Fruit fly (Drosophila melanogaster) whole organism, prepupa: ENCODE data around the gene MED19.

Experiments used
- CG10631 ChIP-seq: fragments of 200-800 bp; sonication (Bioruptor generic); optimal IDR thresholded peaks from 2 replicates; lab custom pipeline; 2016; ENCODE audit warnings: missing biosample characterization, missing genetic modification characterization
- CG10669 ChIP-seq: fragments of 200-800 bp; sonication (Bioruptor generic); optimal IDR thresholded peaks from 3 replicates; lab custom pipeline; 2018; ENCODE audit warnings: missing biosample characterization, mild to moderate bottlenecking, missing genetic modification characterization, moderate library complexity
- CG11762 ChIP-seq: fragments of 200-800 bp; sonication (Bioruptor generic); optimal IDR thresholded peaks from 3 replicates; lab custom pipeline; 2016; ENCODE audit warnings: missing biosample characterization, missing genetic modification characterization; ENCODE audit not compliant: insufficient read depth
- CG15336 ChIP-seq: fragments of 200-800 bp; sonication (Bioruptor generic); IDR thresholded peaks from 2 replicates; pipeline ENCODE4 v1.3.6; 2022; ENCODE audit warnings: missing biosample characterization, missing genetic modification characterization
- CG1621 ChIP-seq: fragments of 200-800 bp; sonication (Bioruptor generic); optimal IDR thresholded peaks from 3 replicates; lab custom pipeline; 2018; ENCODE audit warnings: missing biosample characterization, mild to moderate bottlenecking, missing genetic modification characterization
- CG16779 ChIP-seq: fragments of 200-800 bp; sonication (Bioruptor generic); optimal IDR thresholded peaks from 3 replicates; lab custom pipeline; 2017; ENCODE audit warnings: missing biosample characterization, mild to moderate bottlenecking, missing genetic modification characterization
- CG31627 ChIP-seq: fragments of 200-800 bp; sonication (Bioruptor generic); optimal IDR thresholded peaks from 3 replicates; lab custom pipeline; 2016; ENCODE audit warnings: missing biosample characterization, missing genetic modification characterization
- CG32006 ChIP-seq: fragments of 200-800 bp; sonication (Bioruptor generic); optimal IDR thresholded peaks from 3 replicates; lab custom pipeline; 2017; ENCODE audit warnings: missing biosample characterization, mild to moderate bottlenecking, missing genetic modification characterization
- CG34406 ChIP-seq: fragments of 200-800 bp; sonication (Bioruptor generic); optimal IDR thresholded peaks from 3 replicates; lab custom pipeline; 2016; ENCODE audit warnings: missing biosample characterization, missing genetic modification characterization
- CG3919 ChIP-seq: fragments of 200-800 bp; sonication (Bioruptor generic); optimal IDR thresholded peaks from 3 replicates; lab custom pipeline; 2016; ENCODE audit warnings: missing biosample characterization, missing genetic modification characterization
- CG4318 ChIP-seq: fragments of 200-800 bp; sonication (Bioruptor generic); optimal IDR thresholded peaks from 3 replicates; lab custom pipeline; 2017; ENCODE audit warnings: missing biosample characterization, mild to moderate bottlenecking, missing genetic modification characterization
- CG6163 ChIP-seq: fragments of 200-800 bp; sonication (Bioruptor generic); IDR thresholded peaks from 3 replicates; pipeline ENCODE4 v1.3.6; 2022; ENCODE audit warnings: missing biosample characterization, missing genetic modification characterization
- CG6854 ChIP-seq: fragments of 200-800 bp; sonication (Bioruptor generic); optimal IDR thresholded peaks from 2 replicates; lab custom pipeline; 2017; ENCODE audit warnings: missing biosample characterization, mild to moderate bottlenecking, missing genetic modification characterization
- CG8319 ChIP-seq: fragments of 200-800 bp; sonication (Bioruptor generic); optimal IDR thresholded peaks from 3 replicates; lab custom pipeline; 2016; ENCODE audit warnings: missing biosample characterization, missing genetic modification characterization
- Eip75B ChIP-seq: fragments of 200-800 bp; sonication (Bioruptor generic); optimal IDR thresholded peaks from 3 replicates; lab custom pipeline; 2016; ENCODE audit warnings: missing biosample characterization, missing genetic modification characterization
- Ets21C ChIP-seq: fragments of 200-800 bp; sonication (Bioruptor generic); optimal IDR thresholded peaks from 3 replicates; lab custom pipeline; 2016; ENCODE audit warnings: missing biosample characterization, missing genetic modification characterization
- Ets96B ChIP-seq: fragments of 200-800 bp; optimal IDR thresholded peaks from 2 replicates; lab custom pipeline; 2019; ENCODE audit warnings: missing biosample characterization, mild to moderate bottlenecking, missing genetic modification characterization, moderate library complexity
- Hr39 ChIP-seq: fragments of 200-800 bp; sonication (Bioruptor generic); optimal IDR thresholded peaks from 2 replicates; lab custom pipeline; 2016; ENCODE audit warnings: missing biosample characterization, missing genetic modification characterization
- Hr4 ChIP-seq: fragments of 200-800 bp; sonication (Bioruptor generic); optimal IDR thresholded peaks from 3 replicates; lab custom pipeline; 2016; ENCODE audit warnings: missing biosample characterization, missing genetic modification characterization
- Met ChIP-seq: fragments of 200-800 bp; sonication (Bioruptor generic); optimal IDR thresholded peaks from 3 replicates; lab custom pipeline; 2016; ENCODE audit warnings: missing biosample characterization, missing genetic modification characterization
- Smox ChIP-seq: fragments of 200-800 bp; sonication (Bioruptor generic); optimal IDR thresholded peaks from 3 replicates; lab custom pipeline; 2016; ENCODE audit warnings: missing biosample characterization, missing genetic modification characterization
- Sox102F ChIP-seq: fragments of 200-800 bp; sonication (Bioruptor generic); optimal IDR thresholded peaks from 2 replicates; lab custom pipeline; 2016; ENCODE audit warnings: missing biosample characterization, mild to moderate bottlenecking, missing genetic modification characterization
- Sox15 ChIP-seq: fragments of 200-800 bp; sonication (Bioruptor generic); optimal IDR thresholded peaks from 3 replicates; lab custom pipeline; 2016; ENCODE audit warnings: missing biosample characterization, missing genetic modification characterization
- achi ChIP-seq: fragments of 200-800 bp; sonication (Bioruptor generic); optimal IDR thresholded peaks from 3 replicates; lab custom pipeline; 2016; ENCODE audit warnings: missing biosample characterization, missing genetic modification characterization
- cyc ChIP-seq: fragments of 200-800 bp; sonication (Bioruptor generic); optimal IDR thresholded peaks from 3 replicates; lab custom pipeline; 2016; ENCODE audit warnings: missing biosample characterization, missing genetic modification characterization
- eg ChIP-seq: fragments of 200-800 bp; sonication (Bioruptor generic); IDR thresholded peaks from 3 replicates; pipeline ENCODE4 v1.3.6; 2022; ENCODE audit warnings: missing biosample characterization, missing genetic modification characterization
- esn ChIP-seq: fragments of 200-800 bp; sonication (Bioruptor generic); optimal IDR thresholded peaks from 2 replicates; lab custom pipeline; 2016; ENCODE audit warnings: missing biosample characterization, mild to moderate bottlenecking, missing genetic modification characterization, moderate library complexity
- fd59A ChIP-seq: fragments of 200-800 bp; sonication (Bioruptor generic); optimal IDR thresholded peaks from 2 replicates; lab custom pipeline; 2017; ENCODE audit warnings: missing biosample characterization, mild to moderate bottlenecking, missing genetic modification characterization, missing genetic modification reagents
- fd85E ChIP-seq: fragments of 200-800 bp; sonication (Bioruptor generic); optimal IDR thresholded peaks from 3 replicates; lab custom pipeline; 2016; ENCODE audit warnings: missing biosample characterization, missing genetic modification characterization
- lz ChIP-seq: fragments of 200-800 bp; sonication (Bioruptor generic); optimal IDR thresholded peaks from 3 replicates; lab custom pipeline; 2016; ENCODE audit warnings: missing biosample characterization, missing genetic modification characterization
- net ChIP-seq: fragments of 200-800 bp; sonication (Bioruptor generic); optimal IDR thresholded peaks from 3 replicates; lab custom pipeline; 2016; ENCODE audit warnings: missing biosample characterization, missing genetic modification characterization
- pdm3 ChIP-seq: fragments of 200-800 bp; sonication (Bioruptor generic); optimal IDR thresholded peaks from 3 replicates; lab custom pipeline; 2016; ENCODE audit warnings: missing biosample characterization, missing genetic modification characterization
- spab ChIP-seq: fragments of 200-800 bp; sonication (Bioruptor generic); optimal IDR thresholded peaks from 2 replicates; lab custom pipeline; 2017; ENCODE audit warnings: missing biosample characterization, mild to moderate bottlenecking, missing genetic modification characterization, missing genetic modification reagents
- ss ChIP-seq, 2 experiments: fragments of 200-800 bp; sonication (Bioruptor generic); optimal IDR thresholded peaks; 2 replicates in 1 of 2; 3 replicates in 1 of 2; lab custom pipeline; 2017 to 2018; ENCODE audit warnings: mild to moderate bottlenecking in 2 of 2, missing biosample characterization in 2 of 2, missing genetic modification characterization in 2 of 2, moderate library complexity in 1 of 2
- svp ChIP-seq: fragments of 200-800 bp; sonication (Bioruptor generic); peaks from one replicate; lab custom pipeline; 2016; ENCODE audit warnings: missing biosample characterization, missing genetic modification characterization
- vri ChIP-seq: fragments of 200-800 bp; sonication (Bioruptor generic); optimal IDR thresholded peaks from 3 replicates; lab custom pipeline; 2016; ENCODE audit warnings: missing biosample characterization, mild to moderate bottlenecking, missing genetic modification characterization

The MED19 gene

dm6 chr3L:17893660-17894059 is 47.4 kb upstream of the MED19 start:
- TF ChIP-seq CG8319 (GFP tag; lab: Kevin White, UChicago) (no peak), fd59A (no peak), CG1621 (tag; lab: Kevin White, UChicago) (no peak), CG31627 (GFP tag; lab: Kevin White, UChicago) (no peak), CG15336 (GFP tag; lab: Robert Waterston, UW) (no peak), CG10631 (GFP tag; lab: Kevin White, UChicago) (no peak), fd85E (GFP tag; lab: Kevin White, UChicago) (no peak), Ets21C (no peak), CG4318 (GFP tag; lab: Kevin White, UChicago) (no peak), Hr39 (GFP tag; lab: Kevin White, UChicago) (no peak), CG10669 (GFP tag; lab: Kevin White, UChicago) (no peak), Sox15 (GFP tag; lab: Kevin White, UChicago) (no peak), Smox (no peak), Sox102F (GFP tag; lab: Kevin White, UChicago) (no peak)

- no peak for TF ChIP-seq lz (GFP tag; lab: Kevin White, UChicago)
- no peak for TF ChIP-seq CG10631 (GFP tag; lab: Kevin White, UChicago)
- TF ChIP-seq cyc (GFP tag; lab: Kevin White, UChicago) = no peak
- TF ChIP-seq CG16779 (tag; lab: Kevin White, UChicago) = no peak
- no peak for TF ChIP-seq ss (GFP tag; optimal IDR thresholded peaks at IDR 0.05; lab: Kevin White, UChicago)
- no peak for TF ChIP-seq eg (GFP tag; lab: Robert Waterston, UW)
- TF ChIP-seq pdm3 (GFP tag; lab: Kevin White, UChicago) = no peak
- TF ChIP-seq CG6854 (GFP tag; lab: Kevin White, UChicago) = no peak
- no peak for TF ChIP-seq CG32006 (GFP tag; lab: Kevin White, UChicago)
- TF ChIP-seq CG6163 (GFP tag; lab: Robert Waterston, UW) = no peak
- no peak for TF ChIP-seq Ets96B (tag; lab: Kevin White, UChicago)
- no peak for TF ChIP-seq CG15336 (GFP tag; lab: Robert Waterston, UW)
- no peak for TF ChIP-seq vri (GFP tag; lab: Kevin White, UChicago)
- TF ChIP-seq spab (GFP tag; lab: Kevin White, UChicago) = no peak
- no peak for TF ChIP-seq CG11762 (GFP tag; lab: Kevin White, UChicago)
- TF ChIP-seq CG4318 (GFP tag; lab: Kevin White, UChicago) = no peak
- TF ChIP-seq CG34406 (GFP tag; lab: Kevin White, UChicago) = no peak
- TF ChIP-seq esn (GFP tag; lab: Kevin White, UChicago) = no peak
- TF ChIP-seq, all 60 proteins: peak for 0
Measured at dm6 chr3L:17887393-17887792, 41.1 kb upstream of the MED19 start, which contains the start of gene CG7402. Gene CG7402 (plus strand): TSS chr3L:17887705.

- TF ChIP-seq cyc (GFP tag; lab: Kevin White, UChicago) (no peak), Met (GFP tag; lab: Kevin White, UChicago) (no peak), net (GFP tag; lab: Kevin White, UChicago) (no peak), achi (GFP tag; lab: Kevin White, UChicago) (no peak), svp (GFP tag; lab: Kevin White, UChicago) (no peak), CG32006 (GFP tag; lab: Kevin White, UChicago) (no peak), Hr4 (GFP tag; lab: Kevin White, UChicago) (no peak), Sox15 (GFP tag; lab: Kevin White, UChicago) (no peak), lz (GFP tag; lab: Kevin White, UChicago) (no peak), CG10631 (GFP tag; lab: Kevin White, UChicago) (no peak), CG3919 (GFP tag; lab: Kevin White, UChicago) (no peak), CG1621 (tag; lab: Kevin White, UChicago) (no peak), Ets96B (tag; lab: Kevin White, UChicago) (no peak), Eip75B (GFP tag; lab: Kevin White, UChicago) (no peak), fd85E (GFP tag; lab: Kevin White, UChicago) (no peak)
Measured at dm6 chr3L:17886545-17886944, 40.2 kb upstream of the MED19 start, which contains the start of gene CG16775. Gene CG16775 (minus strand): TSS chr3L:17886645.
